Fruit fly (Drosophila melanogaster) whole organism, prepupa: Measurements from ENCODE around the gene betaNACtes2.

Experiments
- CG6854 ChIP-seq: fragments of 200-800 bp; sonication (Bioruptor generic); optimal IDR thresholded peaks from 2 replicates; lab custom pipeline; 2017; ENCODE audit warnings: missing biosample characterization, mild to moderate bottlenecking, missing genetic modification characterization
- CG8632 ChIP-seq: fragments of 200-800 bp; sonication (Bioruptor generic); optimal IDR thresholded peaks from 3 replicates; lab custom pipeline; 2016; ENCODE audit warnings: missing biosample characterization, missing genetic modification characterization
- Eip78C ChIP-seq: fragments of 200-800 bp; sonication (Bioruptor generic); peaks from one replicate; lab custom pipeline; 2016; ENCODE audit warnings: missing biosample characterization, missing genetic modification characterization
- Eip93F ChIP-seq: fragments of 200-800 bp; sonication (Bioruptor generic); optimal IDR thresholded peaks from 2 replicates; lab custom pipeline; 2016; ENCODE audit warnings: missing biosample characterization, mild to moderate bottlenecking, missing genetic modification characterization
- dac ChIP-seq: fragments of 200-800 bp; sonication (Bioruptor generic); optimal IDR thresholded peaks from 2 replicates; lab custom pipeline; 2017; ENCODE audit warnings: missing biosample characterization, mild to moderate bottlenecking, missing genetic modification characterization
- dsx ChIP-seq: fragments of 200-800 bp; optimal IDR thresholded peaks from 3 replicates; lab custom pipeline; 2019; ENCODE audit warnings: missing biosample characterization, mild to moderate bottlenecking, missing genetic modification characterization, moderate library complexity; ENCODE audit not compliant: poor library complexity, severe bottlenecking
- esn ChIP-seq: fragments of 200-800 bp; sonication (Bioruptor generic); optimal IDR thresholded peaks from 2 replicates; lab custom pipeline; 2016; ENCODE audit warnings: missing biosample characterization, mild to moderate bottlenecking, missing genetic modification characterization, moderate library complexity
- ss ChIP-seq, 2 experiments: fragments of 200-800 bp; sonication (Bioruptor generic); optimal IDR thresholded peaks; 2 replicates in 1 of 2; 3 replicates in 1 of 2; lab custom pipeline; 2017 to 2018; ENCODE audit warnings: mild to moderate bottlenecking in 2 of 2, missing biosample characterization in 2 of 2, missing genetic modification characterization in 2 of 2, moderate library complexity in 1 of 2

DNA sequence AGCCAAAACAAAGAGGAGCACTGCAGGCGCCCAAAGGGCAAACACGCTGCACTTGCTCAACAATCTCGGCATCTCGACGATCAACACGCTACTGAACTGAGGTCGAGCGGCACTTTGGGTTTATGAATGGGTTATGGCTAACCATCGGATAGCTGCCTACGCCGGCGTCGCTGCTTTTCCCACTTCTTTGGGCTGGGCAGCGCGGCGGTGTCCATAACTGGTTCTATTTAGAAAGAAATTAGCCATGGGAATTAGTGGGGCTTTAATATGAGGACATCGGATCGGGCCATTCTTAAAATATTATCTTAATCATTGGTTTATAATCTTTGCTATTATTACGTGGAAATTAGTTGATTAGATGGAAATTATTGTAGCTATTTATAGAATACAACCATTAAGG, 26.1 kb downstream of the betaNACtes2 start, which contains the start of gene CG9400:
- no peak for TF ChIP-seq Eip78C (GFP tag; lab: Kevin White, UChicago)
- no peak for TF ChIP-seq dac
- TF ChIP-seq CG6854 (GFP tag; lab: Kevin White, UChicago) = no peak
- no peak for TF ChIP-seq esn (GFP tag; lab: Kevin White, UChicago)
- TF ChIP-seq Eip93F (GFP tag; lab: Kevin White, UChicago) = no peak
- no peak for TF ChIP-seq dsx (GFP tag; lab: Kevin White, UChicago)
- no peak for TF ChIP-seq ss (GFP tag; optimal IDR thresholded peaks at IDR 0.05; lab: Kevin White, UChicago)
- no peak for TF ChIP-seq CG8632
